Worm (Caenorhabditis elegans) whole organism, mixed stage, embryonic: ENCODE measurements around the gene C25F9.14.

Experiments used
- M03D4.4 ChIP-seq: sonication (generic microtip); optimal IDR thresholded peaks from 2 replicates; lab custom pipeline; 2017; ENCODE audit warnings: mild to moderate bottlenecking, missing genetic modification characterization, missing compliant biosample characterization
- bed-3 ChIP-seq: fragments of 200-800 bp; sonication (Bioruptor generic); optimal IDR thresholded peaks from 3 replicates; lab custom pipeline; 2018; ENCODE audit warnings: mild to moderate bottlenecking, missing genetic modification characterization, moderate library complexity, missing compliant biosample characterization
- blmp-1 ChIP-seq: fragments of 150-350 bp; optimal IDR thresholded peaks from 2 replicates; lab custom pipeline; 2014; ENCODE audit warnings: missing biosample characterization, missing genetic modification characterization
- ceh-39 ChIP-seq: fragments of 150-350 bp; optimal IDR thresholded peaks from 2 replicates; lab custom pipeline; 2014; ENCODE audit warnings: missing biosample characterization, missing genetic modification characterization
- ceh-43 ChIP-seq: fragments of 200-800 bp; sonication (Bioruptor generic); optimal IDR thresholded peaks from 2 replicates; lab custom pipeline; 2018; ENCODE audit warnings: mild to moderate bottlenecking, missing genetic modification characterization, moderate library complexity, missing compliant biosample characterization
- ceh-83 ChIP-seq: fragments of 200-800 bp; sonication (Bioruptor generic); optimal IDR thresholded peaks from 2 replicates; lab custom pipeline; 2018; ENCODE audit warnings: mild to moderate bottlenecking, missing genetic modification characterization, missing compliant biosample characterization
- ces-1 ChIP-seq: fragments of 150-350 bp; optimal IDR thresholded peaks from 2 replicates; lab custom pipeline; 2014; ENCODE audit warnings: missing biosample characterization, missing genetic modification reagents, missing genetic modification characterization
- cnd-1 ChIP-seq: fragments of 200-800 bp; sonication (Bioruptor generic); optimal IDR thresholded peaks from 2 replicates; lab custom pipeline; 2018; ENCODE audit warnings: mild to moderate bottlenecking, missing genetic modification characterization, missing compliant biosample characterization
- drap-1 ChIP-seq: fragments of 200-800 bp; sonication (Bioruptor generic); optimal IDR thresholded peaks from 3 replicates; lab custom pipeline; 2018; ENCODE audit warnings: mild to moderate bottlenecking, missing genetic modification characterization, missing compliant biosample characterization
- elt-1 ChIP-seq: sonication (generic microtip); optimal IDR thresholded peaks from 2 replicates; lab custom pipeline; 2017; ENCODE audit warnings: missing genetic modification characterization, mild to moderate bottlenecking, missing compliant biosample characterization, antibody characterized with exemption, moderate library complexity, borderline replicate concordance; ENCODE audit not compliant: insufficient read depth
- elt-3 ChIP-seq: fragments of 150-350 bp; optimal IDR thresholded peaks from 2 replicates; lab custom pipeline; 2014; ENCODE audit warnings: missing biosample characterization, missing genetic modification characterization
- hlh-1 ChIP-seq: fragments of 150-350 bp; optimal IDR thresholded peaks from 2 replicates; lab custom pipeline; 2014; ENCODE audit warnings: missing biosample characterization, missing genetic modification reagents, missing genetic modification characterization
- lin-13 ChIP-seq: fragments of 150-350 bp; optimal IDR thresholded peaks from 2 replicates; lab custom pipeline; 2014; ENCODE audit warnings: missing biosample characterization, missing genetic modification characterization
- lin-32 ChIP-seq: fragments of 200-800 bp; sonication (Bioruptor generic); optimal IDR thresholded peaks from 2 replicates; lab custom pipeline; 2018; ENCODE audit warnings: mild to moderate bottlenecking, missing genetic modification characterization, missing compliant biosample characterization
- mab-5 ChIP-seq: fragments of 150-350 bp; optimal IDR thresholded peaks from 2 replicates; lab custom pipeline; 2014; ENCODE audit warnings: missing biosample characterization, missing genetic modification characterization
- mep-1 ChIP-seq: fragments of 150-350 bp; optimal IDR thresholded peaks from 2 replicates; lab custom pipeline; 2017; ENCODE audit warnings: missing biosample characterization, missing genetic modification reagents, missing genetic modification characterization, inconsistent platforms
- nhr-12 ChIP-seq: fragments of 150-350 bp; optimal IDR thresholded peaks from 2 replicates; lab custom pipeline; 2014; ENCODE audit warnings: missing biosample characterization, missing genetic modification characterization
- nhr-2 ChIP-seq: fragments of 150-350 bp; optimal IDR thresholded peaks from 2 replicates; lab custom pipeline; 2014; ENCODE audit warnings: missing biosample characterization, missing genetic modification characterization
- nhr-237 ChIP-seq: fragments of 150-350 bp; optimal IDR thresholded peaks from 2 replicates; lab custom pipeline; 2014; ENCODE audit warnings: missing biosample characterization, missing genetic modification characterization
- nhr-28 ChIP-seq: fragments of 150-350 bp; optimal IDR thresholded peaks from 2 replicates; lab custom pipeline; 2014; ENCODE audit warnings: missing biosample characterization, missing genetic modification characterization
- nhr-76 ChIP-seq: sonication (generic microtip); optimal IDR thresholded peaks from 2 replicates; lab custom pipeline; 2017; ENCODE audit warnings: missing biosample characterization, missing genetic modification characterization
- pha-4 ChIP-seq: fragments of 150-350 bp; optimal IDR thresholded peaks from 2 replicates; lab custom pipeline; 2018; ENCODE audit warnings: missing biosample characterization, missing genetic modification reagents, missing genetic modification characterization
- sem-2 ChIP-seq: fragments of 200-800 bp; sonication (Bioruptor generic); optimal IDR thresholded peaks from 2 replicates; lab custom pipeline; 2018; ENCODE audit warnings: mild to moderate bottlenecking, missing genetic modification characterization, missing compliant biosample characterization
- snpc-4 ChIP-seq: fragments of 150-350 bp; optimal IDR thresholded peaks from 2 replicates; lab custom pipeline; 2014; ENCODE audit warnings: missing biosample characterization, missing genetic modification characterization
- sptf-1 ChIP-seq: sonication (generic microtip); optimal IDR thresholded peaks from 2 replicates; lab custom pipeline; 2017; ENCODE audit warnings: mild to moderate bottlenecking, missing genetic modification characterization, moderate library complexity, missing compliant biosample characterization
- tbx-8 ChIP-seq: fragments of 200-800 bp; sonication (Bioruptor generic); optimal IDR thresholded peaks from 2 replicates; lab custom pipeline; 2018; ENCODE audit warnings: mild to moderate bottlenecking, missing genetic modification characterization, moderate library complexity, missing compliant biosample characterization
- unc-120 ChIP-seq: sonication (generic microtip); optimal IDR thresholded peaks from 2 replicates; lab custom pipeline; 2017; ENCODE audit warnings: missing genetic modification characterization, missing compliant biosample characterization; ENCODE audit not compliant: poor library complexity, severe bottlenecking
- unc-39 ChIP-seq: fragments of 150-350 bp; optimal IDR thresholded peaks from 2 replicates; lab custom pipeline; 2014; ENCODE audit warnings: missing biosample characterization, missing genetic modification characterization
- unc-62 ChIP-seq: fragments of 150-350 bp; optimal IDR thresholded peaks from 2 replicates; lab custom pipeline; 2014; ENCODE audit warnings: missing biosample characterization, missing genetic modification reagents, missing genetic modification characterization
- zip-8 ChIP-seq: fragments of 150-350 bp; optimal IDR thresholded peaks from 2 replicates; lab custom pipeline; 2014; ENCODE audit warnings: missing biosample characterization, missing genetic modification characterization
- ztf-11 ChIP-seq: fragments of 150-350 bp; optimal IDR thresholded peaks from 2 replicates; lab custom pipeline; 2014; ENCODE audit warnings: missing biosample characterization, missing genetic modification characterization

The C25F9.14 gene

ce11 chrV:19436307-19436706, at the start of gene C25F9.14:
C25F9.14 (plus strand) TSS chrV:19436484.
- no peak for TF ChIP-seq blmp-1 (tag; lab: Kevin White, UChicago)
- TF ChIP-seq nhr-237, result no peak
- TF ChIP-seq tbx-8 (GFP tag; lab: Kevin White, UChicago), result no peak
- TF ChIP-seq sem-2 (GFP tag; lab: Kevin White, UChicago), result no peak
- TF ChIP-seq mab-5 (tag; lab: Kevin White, UChicago), result no peak

ce11 chrV:19390029-19390428, 46.3 kb upstream of the C25F9.14 start, which contains the start of gene slcr-46.2:
slcr-46.2 (minus strand) TSS chrV:19390129.
- TF ChIP-seq tbx-8 (GFP tag; lab: Kevin White, UChicago) (no peak), unc-62 (GFP tag; lab: Kevin White, UChicago) (no peak), lin-13 (tag; lab: Kevin White, UChicago) (no peak), drap-1 (GFP tag; lab: Kevin White, UChicago) (no peak), ces-1 (GFP tag; lab: Kevin White, UChicago) (no peak), ztf-11 (tag; lab: Kevin White, UChicago) (no peak), nhr-76 (tag; lab: Kevin White, UChicago) (no peak), sem-2 (GFP tag; lab: Kevin White, UChicago) (no peak), unc-120 (no peak), mab-5 (tag; lab: Kevin White, UChicago) (no peak), blmp-1 (tag; lab: Kevin White, UChicago) (no peak), ceh-83 (GFP tag; lab: Kevin White, UChicago) (no peak), zip-8 (no peak), ceh-43 (GFP tag; lab: Kevin White, UChicago) (no peak)
- TF ChIP-seq, all 35 proteins: peak for 0

- peak; percentile 18 for TF ChIP-seq mep-1 (tag; lab: Kevin White, UChicago)
- TF ChIP-seq nhr-237, result no peak
- no peak for TF ChIP-seq lin-32 (GFP tag; lab: Kevin White, UChicago)
- TF ChIP-seq lin-13 (tag; lab: Kevin White, UChicago), result no peak
- TF ChIP-seq nhr-12 (tag; lab: Kevin White, UChicago), result no peak
- TF ChIP-seq elt-1 (tag; lab: Kevin White, UChicago), result no peak
- peak; percentile 28 for TF ChIP-seq sptf-1
- no peak for TF ChIP-seq ceh-39 (tag; lab: Kevin White, UChicago)
- TF ChIP-seq pha-4 (tag; lab: Kevin White, UChicago), result peak; percentile 15
- TF ChIP-seq sem-2 (GFP tag; lab: Kevin White, UChicago), result no peak
Observed at ce11 chrV:19391242-19391641, 45.0 kb upstream of the C25F9.14 start.

- TF ChIP-seq bed-3, result no peak
- no peak for TF ChIP-seq nhr-2
- no peak for TF ChIP-seq elt-3 (tag; lab: Kevin White, UChicago)
- TF ChIP-seq lin-13 (tag; lab: Kevin White, UChicago), result no peak
- TF ChIP-seq unc-39 (tag; lab: Kevin White, UChicago), result no peak
- TF ChIP-seq elt-1 (tag; lab: Kevin White, UChicago), result no peak
- TF ChIP-seq unc-120, result no peak
- no peak for TF ChIP-seq zip-8
- TF ChIP-seq snpc-4 (tag; lab: Kevin White, UChicago), result no peak
- TF ChIP-seq nhr-28 (tag; lab: Kevin White, UChicago), result no peak
- no peak for TF ChIP-seq ceh-39 (tag; lab: Kevin White, UChicago)
- TF ChIP-seq M03D4.4 (tag; lab: Kevin White, UChicago), result no peak
- TF ChIP-seq lin-32 (GFP tag; lab: Kevin White, UChicago), result no peak
Observed at ce11 chrV:19394750-19395149, 41.5 kb upstream of the C25F9.14 start, which contains the start of gene C25F9.8. C25F9.8 (plus strand) TSS chrV:19395050.

- TF ChIP-seq ceh-43 (GFP tag; lab: Kevin White, UChicago), result no peak
- TF ChIP-seq hlh-1, result no peak
- no peak for TF ChIP-seq nhr-237
- TF ChIP-seq ces-1 (GFP tag; lab: Kevin White, UChicago), result no peak
- no peak for TF ChIP-seq cnd-1
- no peak for TF ChIP-seq snpc-4 (tag; lab: Kevin White, UChicago)
- no peak for TF ChIP-seq unc-39 (tag; lab: Kevin White, UChicago)
- TF ChIP-seq M03D4.4 (tag; lab: Kevin White, UChicago), result no peak
Observed at ce11 chrV:19396576-19397313, 39.5 kb upstream of the C25F9.14 start.
